Worm (Caenorhabditis elegans) whole organism, midembryonic: ENCODE measurements around the gene F20D6.10.

Source experiments
- T22C8.4 ChIP-seq: fragments of 200-800 bp; sonication (Bioruptor generic); IDR thresholded peaks from 2 replicates; pipeline ENCODE4 v1.3.6; 2022; ENCODE audit warnings: missing genetic modification characterization, missing compliant biosample characterization
- cog-1 ChIP-seq: sonication (generic microtip); optimal IDR thresholded peaks from 2 replicates; lab custom pipeline; 2016; ENCODE audit warnings: missing genetic modification characterization, missing compliant biosample characterization
- flt-1 ChIP-seq: fragments of 200-800 bp; sonication (Bioruptor generic); IDR thresholded peaks from 2 replicates; pipeline ENCODE4 v1.3.6; 2022; ENCODE audit warnings: missing genetic modification characterization, missing compliant biosample characterization
- klf-2 ChIP-seq: fragments of 200-800 bp; sonication (Bioruptor generic); conservative IDR thresholded peaks from 2 replicates; pipeline ENCODE4 v1.3.6; 2022; ENCODE audit warnings: missing genetic modification reagents, missing genetic modification characterization, missing compliant biosample characterization
- med-1 ChIP-seq: sonication (generic microtip); optimal IDR thresholded peaks from 2 replicates; lab custom pipeline; 2017; ENCODE audit warnings: missing genetic modification characterization, mild to moderate bottlenecking, missing compliant biosample characterization, antibody characterized with exemption, missing genetic modification reagents; ENCODE audit not compliant: insufficient read depth
- ref-1 ChIP-seq: fragments of 200-800 bp; sonication (Bioruptor generic); conservative IDR thresholded peaks from 2 replicates; pipeline ENCODE4 v1.3.6; 2022; ENCODE audit warnings: missing genetic modification reagents, missing genetic modification characterization, missing compliant biosample characterization
- tab-1 ChIP-seq: fragments of 200-800 bp; sonication (Bioruptor generic); IDR thresholded peaks from 2 replicates; pipeline ENCODE4 v1.3.6; 2022; ENCODE audit warnings: missing genetic modification characterization, missing compliant biosample characterization
- ztf-23 ChIP-seq: fragments of 200-800 bp; sonication (Bioruptor generic); IDR thresholded peaks from 2 replicates; pipeline ENCODE4 v1.3.6; 2022; ENCODE audit warnings: missing genetic modification reagents, missing genetic modification characterization, missing compliant biosample characterization
- ztf-29 ChIP-seq: fragments of 200-800 bp; sonication (Bioruptor generic); IDR thresholded peaks from 2 replicates; pipeline ENCODE4 v1.3.6; 2022; ENCODE audit warnings: missing genetic modification reagents, missing genetic modification characterization, missing compliant biosample characterization

Gene F20D6.10

DNA sequence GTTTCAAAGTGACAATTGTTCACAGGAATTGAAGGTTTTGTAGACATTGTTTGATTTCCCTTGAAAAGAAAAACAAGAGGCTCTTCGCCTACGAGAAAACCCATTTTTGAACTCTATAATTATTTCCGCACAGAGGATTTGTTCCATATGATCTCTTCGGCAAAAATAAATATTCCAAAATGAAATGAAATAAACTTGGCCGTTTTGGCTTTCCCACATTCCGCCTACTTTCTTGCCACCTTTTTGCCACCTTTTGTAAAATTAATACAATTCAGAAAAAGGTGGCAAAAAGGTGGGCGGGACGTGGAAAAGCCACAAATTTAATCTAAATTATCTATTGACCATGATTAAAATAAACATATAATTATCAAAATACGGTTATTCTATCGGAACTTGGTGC, 7.3 kb downstream of the F20D6.10 start, which contains the start of gene F20D6.15:
Gene F20D6.15, minus strand, starts transcription at position 47 of the 400 bp plus-strand sequence.
- no peak for TF ChIP-seq tab-1 (GFP tag; lab: Robert Waterston, UW)
- TF ChIP-seq ztf-29: no peak
- TF ChIP-seq T22C8.4: no peak
- TF ChIP-seq flt-1 (GFP tag; lab: Robert Waterston, UW): no peak
- no peak for TF ChIP-seq ztf-23 (GFP tag; lab: Robert Waterston, UW)
- no peak for TF ChIP-seq med-1 (GFP tag; lab: Kevin White, UChicago)
- no peak for TF ChIP-seq ref-1 (GFP tag; lab: Robert Waterston, UW)
- no peak for TF ChIP-seq klf-2 (GFP tag; lab: Robert Waterston, UW)
- no peak for TF ChIP-seq cog-1 (tag; lab: Kevin White, UChicago)

- no peak for TF ChIP-seq T22C8.4
- TF ChIP-seq ztf-23 (GFP tag; lab: Robert Waterston, UW): no peak
- TF ChIP-seq klf-2 (GFP tag; lab: Robert Waterston, UW): no peak
- no peak for TF ChIP-seq tab-1 (GFP tag; lab: Robert Waterston, UW)
- TF ChIP-seq cog-1 (tag; lab: Kevin White, UChicago): no peak
- TF ChIP-seq ztf-29: no peak
- no peak for TF ChIP-seq med-1 (GFP tag; lab: Kevin White, UChicago)
- no peak for TF ChIP-seq flt-1 (GFP tag; lab: Robert Waterston, UW)
- no peak for TF ChIP-seq ref-1 (GFP tag; lab: Robert Waterston, UW)
Measured at ce11 chrV:8185737-8186136, 10.0 kb downstream of the F20D6.10 start, which contains the start of gene F20D6.2. Gene F20D6.2 (plus strand): TSS chrV:8186037.

ce11 chrV:8183384-8183783, 12.4 kb downstream of the F20D6.10 start, which contains the start of gene srp-8:
Gene srp-8 (plus strand): TSS chrV:8183684.
- TF ChIP-seq klf-2 (GFP tag; lab: Robert Waterston, UW): no peak

- no peak for TF ChIP-seq ztf-29
- no peak for TF ChIP-seq T22C8.4
- TF ChIP-seq ref-1 (GFP tag; lab: Robert Waterston, UW): no peak
- TF ChIP-seq flt-1 (GFP tag; lab: Robert Waterston, UW): no peak
- no peak for TF ChIP-seq klf-2 (GFP tag; lab: Robert Waterston, UW)
- no peak for TF ChIP-seq cog-1 (tag; lab: Kevin White, UChicago)
- no peak for TF ChIP-seq med-1 (GFP tag; lab: Kevin White, UChicago)
- no peak for TF ChIP-seq ztf-23 (GFP tag; lab: Robert Waterston, UW)
- TF ChIP-seq tab-1 (GFP tag; lab: Robert Waterston, UW): no peak
Measured at ce11 chrV:8178914-8179542, 16.7 kb downstream of the F20D6.10 start, which contains the start of gene srp-7. Gene srp-7 (plus strand): TSS chrV:8179126.

ce11 chrV:8178279-8178678, 17.5 kb downstream of the F20D6.10 start:
- TF ChIP-seq klf-2 (GFP tag; lab: Robert Waterston, UW): no peak
- no peak for TF ChIP-seq cog-1 (tag; lab: Kevin White, UChicago)
- TF ChIP-seq flt-1 (GFP tag; lab: Robert Waterston, UW): no peak
- no peak for TF ChIP-seq ztf-23 (GFP tag; lab: Robert Waterston, UW)
- no peak for TF ChIP-seq ref-1 (GFP tag; lab: Robert Waterston, UW)
- TF ChIP-seq ztf-29: no peak
- TF ChIP-seq med-1 (GFP tag; lab: Kevin White, UChicago): no peak
- TF ChIP-seq T22C8.4: no peak
- TF ChIP-seq tab-1 (GFP tag; lab: Robert Waterston, UW): no peak

ce11 chrV:8177349-8177748, 18.4 kb downstream of the F20D6.10 start, which contains the start of gene F20D6.9:
Gene F20D6.9 (minus strand): TSS chrV:8177449.
- TF ChIP-seq ztf-29 (no peak), med-1 (GFP tag; lab: Kevin White, UChicago) (no peak), ref-1 (GFP tag; lab: Robert Waterston, UW) (no peak), cog-1 (tag; lab: Kevin White, UChicago) (no peak), T22C8.4 (no peak), klf-2 (GFP tag; lab: Robert Waterston, UW) (no peak), flt-1 (GFP tag; lab: Robert Waterston, UW) (no peak), tab-1 (GFP tag; lab: Robert Waterston, UW) (no peak), ztf-23 (GFP tag; lab: Robert Waterston, UW) (no peak)

ce11 chrV:8171688-8172087, 24.1 kb downstream of the F20D6.10 start:
- TF ChIP-seq med-1 (GFP tag; lab: Kevin White, UChicago): no peak
- TF ChIP-seq ztf-23 (GFP tag; lab: Robert Waterston, UW): no peak
- TF ChIP-seq tab-1 (GFP tag; lab: Robert Waterston, UW): no peak
- no peak for TF ChIP-seq cog-1 (tag; lab: Kevin White, UChicago)
- no peak for TF ChIP-seq flt-1 (GFP tag; lab: Robert Waterston, UW)
- no peak for TF ChIP-seq ref-1 (GFP tag; lab: Robert Waterston, UW)
- TF ChIP-seq klf-2 (GFP tag; lab: Robert Waterston, UW): no peak
- no peak for TF ChIP-seq T22C8.4
- TF ChIP-seq ztf-29: no peak

ce11 chrV:8170300-8170699, 25.4 kb downstream of the F20D6.10 start:
- TF ChIP-seq cog-1 (tag; lab: Kevin White, UChicago): no peak
- TF ChIP-seq ref-1 (GFP tag; lab: Robert Waterston, UW): no peak

- no peak for TF ChIP-seq ztf-23 (GFP tag; lab: Robert Waterston, UW)
- TF ChIP-seq ztf-29: no peak
- no peak for TF ChIP-seq flt-1 (GFP tag; lab: Robert Waterston, UW)
- TF ChIP-seq klf-2 (GFP tag; lab: Robert Waterston, UW): no peak
- TF ChIP-seq tab-1 (GFP tag; lab: Robert Waterston, UW): no peak
- TF ChIP-seq med-1 (GFP tag; lab: Kevin White, UChicago): no peak
- no peak for TF ChIP-seq ref-1 (GFP tag; lab: Robert Waterston, UW)
- TF ChIP-seq T22C8.4: no peak
- TF ChIP-seq cog-1 (tag; lab: Kevin White, UChicago): no peak
Measured at ce11 chrV:8169150-8169549, 26.6 kb downstream of the F20D6.10 start.
